Worm (Caenorhabditis elegans) whole organism, L1 larva: Measurements from ENCODE around the gene lin-22.
A peak's percentile ranks its signal among the peaks of the same experiment; 100 is the strongest.

Experiments used
- Y116A8C.19 ChIP-seq: sonication (generic microtip); optimal IDR thresholded peaks from 2 replicates; lab custom pipeline; 2016; ENCODE audit warnings: missing compliant biosample characterization, missing genetic modification characterization, borderline replicate concordance
- aly-2 ChIP-seq: fragments of 150-350 bp; optimal IDR thresholded peaks from 2 replicates; lab custom pipeline; 2014; ENCODE audit warnings: missing biosample characterization, missing genetic modification characterization
- ama-1 ChIP-seq: fragments of 150-350 bp; optimal IDR thresholded peaks from 2 replicates; lab custom pipeline; 2014
- blmp-1 ChIP-seq: fragments of 150-350 bp; optimal IDR thresholded peaks from 2 replicates; lab custom pipeline; 2014; ENCODE audit warnings: missing biosample characterization, missing genetic modification characterization
- ceh-88 ChIP-seq: fragments of 200-800 bp; sonication (Bioruptor generic); IDR thresholded peaks from 2 replicates; pipeline ENCODE4 v1.3.6; 2022; ENCODE audit warnings: missing genetic modification characterization, missing compliant biosample characterization
- ces-1 ChIP-seq: fragments of 150-350 bp; optimal IDR thresholded peaks from 2 replicates; lab custom pipeline; 2014; ENCODE audit warnings: missing biosample characterization, missing genetic modification reagents, missing genetic modification characterization
- efl-1 ChIP-seq, 4 experiments: fragments of 150-350 bp; optimal IDR thresholded peaks in 3 of 4; peaks in 1 of 4; 1 replicate in 1 of 4; 2 replicates in 3 of 4; lab custom pipeline; 2014; ENCODE audit warnings: missing biosample characterization in 2 of 4, missing genetic modification characterization in 2 of 4, missing genetic modification reagents in 2 of 4
- ets-5 ChIP-seq: fragments of 200-800 bp; sonication (Bioruptor generic); IDR thresholded peaks from 2 replicates; pipeline ENCODE4 v1.3.6; 2022; ENCODE audit warnings: missing genetic modification characterization, missing compliant biosample characterization
- grh-1 ChIP-seq: fragments of 200-800 bp; sonication (Bioruptor generic); IDR thresholded peaks from 2 replicates; pipeline ENCODE4 v1.3.6; 2022; ENCODE audit warnings: missing genetic modification reagents, missing genetic modification characterization, missing compliant biosample characterization
- hlh-17 ChIP-seq: fragments of 200-800 bp; sonication (Bioruptor generic); optimal IDR thresholded peaks from 2 replicates; lab custom pipeline; 2018; ENCODE audit warnings: missing genetic modification characterization, mild to moderate bottlenecking, missing compliant biosample characterization, moderate library complexity, borderline replicate concordance
- irx-1 ChIP-seq: sonication (generic microtip); optimal IDR thresholded peaks from 2 replicates; lab custom pipeline; 2016; ENCODE audit warnings: missing genetic modification characterization, missing compliant biosample characterization
- jun-1 ChIP-seq: fragments of 150-350 bp; optimal IDR thresholded peaks from 2 replicates; lab custom pipeline; 2014; ENCODE audit warnings: missing biosample characterization, missing genetic modification reagents, missing genetic modification characterization
- lin-14 ChIP-seq: fragments of 200-800 bp; sonication (Bioruptor generic); optimal IDR thresholded peaks from 2 replicates; lab custom pipeline; 2018; ENCODE audit warnings: mild to moderate bottlenecking, missing genetic modification characterization, moderate library complexity, missing compliant biosample characterization
- lin-15B ChIP-seq: fragments of 150-350 bp; sonication (generic microtip); optimal IDR thresholded peaks from 3 replicates; lab custom pipeline; 2014; ENCODE audit warnings: missing biosample characterization, missing genetic modification characterization
- lsy-2 ChIP-seq, 2 experiments: fragments of 150-350 bp; optimal IDR thresholded peaks; 2 replicates each; lab custom pipeline; 2014; ENCODE audit warnings: missing biosample characterization in 2 of 2, missing genetic modification characterization in 2 of 2
- mdl-1 ChIP-seq, 2 experiments: fragments of 150-350 bp; optimal IDR thresholded peaks; 2 replicates each; lab custom pipeline; 2014 to 2017; ENCODE audit warnings: missing biosample characterization in 2 of 2, missing genetic modification characterization in 2 of 2, inconsistent platforms in 1 of 2
- mef-2 ChIP-seq: fragments of 150-350 bp; optimal IDR thresholded peaks from 2 replicates; lab custom pipeline; 2014; ENCODE audit warnings: missing biosample characterization, missing genetic modification characterization
- mep-1 ChIP-seq: fragments of 150-350 bp; optimal IDR thresholded peaks from 2 replicates; lab custom pipeline; 2014; ENCODE audit warnings: missing biosample characterization, missing genetic modification characterization
- nhr-11 ChIP-seq: fragments of 150-350 bp; optimal IDR thresholded peaks from 2 replicates; lab custom pipeline; 2014; ENCODE audit warnings: missing biosample characterization, missing genetic modification characterization
- nhr-12 ChIP-seq: sonication (generic microtip); optimal IDR thresholded peaks from 2 replicates; lab custom pipeline; 2017; ENCODE audit warnings: missing biosample characterization, missing genetic modification characterization
- nhr-19 ChIP-seq: fragments of 200-800 bp; sonication (Bioruptor generic); conservative IDR thresholded peaks from 2 replicates; pipeline ENCODE4 v1.3.6; 2022; ENCODE audit warnings: missing genetic modification characterization, missing compliant biosample characterization
- nhr-20 ChIP-seq: sonication (generic microtip); optimal IDR thresholded peaks from 2 replicates; lab custom pipeline; 2016; ENCODE audit warnings: mild to moderate bottlenecking, missing genetic modification characterization, missing compliant biosample characterization
- nhr-28 ChIP-seq: fragments of 150-350 bp; optimal IDR thresholded peaks from 2 replicates; lab custom pipeline; 2014; ENCODE audit warnings: missing biosample characterization, missing genetic modification characterization
- nhr-47 ChIP-seq: sonication (generic microtip); optimal IDR thresholded peaks from 2 replicates; lab custom pipeline; 2016; ENCODE audit warnings: mild to moderate bottlenecking, missing genetic modification characterization, moderate library complexity, missing compliant biosample characterization
- nhr-71 ChIP-seq: sonication (generic microtip); optimal IDR thresholded peaks from 2 replicates; lab custom pipeline; 2016; ENCODE audit warnings: mild to moderate bottlenecking, missing genetic modification characterization, moderate library complexity, missing compliant biosample characterization
- nhr-84 ChIP-seq: sonication (generic microtip); optimal IDR thresholded peaks from 2 replicates; lab custom pipeline; 2017; ENCODE audit warnings: missing biosample characterization, missing genetic modification characterization
- nhr-85 ChIP-seq: sonication (generic microtip); peaks from one replicate; lab custom pipeline; 2016; ENCODE audit warnings: missing genetic modification characterization, inconsistent platforms, missing compliant biosample characterization
- rnt-1 ChIP-seq: sonication (generic microtip); optimal IDR thresholded peaks from 2 replicates; lab custom pipeline; 2016; ENCODE audit warnings: mild to moderate bottlenecking, missing genetic modification characterization, moderate library complexity, missing compliant biosample characterization
- snu-23 ChIP-seq: sonication (generic microtip); optimal IDR thresholded peaks from 2 replicates; lab custom pipeline; 2016; ENCODE audit warnings: missing genetic modification characterization, missing compliant biosample characterization
- sup-37 ChIP-seq: fragments of 200-800 bp; sonication (Bioruptor generic); optimal IDR thresholded peaks from 2 replicates; lab custom pipeline; 2018; ENCODE audit warnings: mild to moderate bottlenecking, missing genetic modification characterization, missing compliant biosample characterization
- tbx-2 ChIP-seq: sonication (generic microtip); optimal IDR thresholded peaks from 2 replicates; lab custom pipeline; 2016; ENCODE audit warnings: missing genetic modification characterization, missing compliant biosample characterization
- unc-130 ChIP-seq: fragments of 150-350 bp; optimal IDR thresholded peaks from 2 replicates; lab custom pipeline; 2017; ENCODE audit warnings: missing biosample characterization, missing genetic modification characterization, inconsistent platforms
- unc-62 ChIP-seq: fragments of 150-350 bp; optimal IDR thresholded peaks from 2 replicates; lab custom pipeline; 2014; ENCODE audit warnings: missing biosample characterization, missing genetic modification reagents, missing genetic modification characterization
- xbp-1 ChIP-seq: sonication (generic microtip); optimal IDR thresholded peaks from 2 replicates; lab custom pipeline; 2016; ENCODE audit warnings: missing genetic modification characterization, missing compliant biosample characterization

Gene lin-22

DNA sequence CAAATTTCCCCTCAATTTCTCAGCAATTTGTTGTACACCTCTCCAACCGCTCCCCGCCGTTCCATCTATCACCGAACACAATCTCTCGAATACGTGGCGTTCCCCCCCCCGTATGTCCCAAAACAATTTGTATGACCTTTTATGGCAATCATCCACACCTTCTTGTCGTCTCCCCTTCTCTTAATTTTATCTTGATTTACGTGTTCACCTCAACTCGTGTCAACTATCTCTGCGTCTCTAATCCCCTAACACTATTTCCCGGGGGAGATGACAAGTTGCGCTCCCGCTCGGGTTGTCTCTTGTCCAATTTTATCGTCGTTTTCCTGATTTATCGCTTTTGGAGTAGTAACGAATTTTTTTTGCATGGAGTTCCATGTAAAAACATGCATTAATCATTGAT, 4.9 kb upstream of the lin-22 start:
- peak; percentile 63 for TF ChIP-seq blmp-1 (tag; lab: Kevin White, UChicago)
- TF ChIP-seq nhr-85 (tag; lab: Kevin White, UChicago), result peak; percentile 79
- TF ChIP-seq rnt-1, result peak; percentile 35
- TF ChIP-seq lin-15B (tag; lab: Kevin White, UChicago), result no peak
- TF ChIP-seq ama-1 (lab: Kevin White, UChicago), result no peak
- TF ChIP-seq snu-23 (GFP tag; lab: Kevin White, UChicago), result peak; percentile 2
- TF ChIP-seq irx-1, result no peak
- peak; percentile 31 for TF ChIP-seq mep-1 (tag; lab: Kevin White, UChicago)
- TF ChIP-seq lin-14, result peak; percentile 73

DNA sequence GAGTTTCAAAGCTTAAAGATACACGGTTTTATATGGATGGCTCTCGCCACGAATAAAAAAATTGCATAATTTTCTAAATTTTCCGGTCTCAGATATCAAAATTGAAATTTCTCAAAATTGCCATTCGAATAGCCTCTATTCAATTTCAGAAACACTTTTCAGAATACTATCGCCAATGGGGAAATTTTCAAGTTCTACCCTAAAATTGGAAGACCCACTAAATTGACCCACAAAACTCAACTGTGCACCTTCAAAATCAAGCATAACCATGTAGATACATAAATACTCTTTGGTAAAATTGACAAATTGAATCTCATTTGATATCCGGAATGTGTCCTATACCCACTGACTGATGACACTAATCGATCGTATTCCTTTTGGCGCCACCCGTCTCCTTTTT, 3.3 kb upstream of the lin-22 start:
- TF ChIP-seq nhr-11 (tag; lab: Kevin White, UChicago) (no peak), hlh-17 (GFP tag; lab: Kevin White, UChicago) (no peak), ceh-88 (GFP tag; lab: Robert Waterston, UW) (no peak), nhr-85 (tag; lab: Kevin White, UChicago) (peak; percentile 60)

ce11 chrIV:3018588-3018987, 950 bp upstream of the lin-22 start:
- TF ChIP-seq grh-1 (GFP tag; lab: Robert Waterston, UW), result no peak
- TF ChIP-seq lsy-2 (tag; optimal IDR thresholded peaks at IDR 0.05; lab: Kevin White, UChicago), result peak in 1 of 2 experiments; percentile 68

ce11 chrIV:3025874-3026609, 6.5 kb downstream of the lin-22 start:
- TF ChIP-seq aly-2 (tag; lab: Kevin White, UChicago), result no peak
- peak in 1 of 2 experiments; percentile 44 for TF ChIP-seq mdl-1 (tag; optimal IDR thresholded peaks at IDR 0.05; lab: Kevin White, UChicago)
- TF ChIP-seq rnt-1, result peak; percentile 89
- TF ChIP-seq mef-2 (tag; lab: Kevin White, UChicago), result peak; percentile 97
- peak; percentile 32 for TF ChIP-seq nhr-20 (tag; lab: Kevin White, UChicago)
- peak in 1 of 2 experiments; percentile 18 for TF ChIP-seq efl-1 (optimal IDR thresholded peaks at IDR 0.05; lab: Kevin White, UChicago)
- peak in 1 of 2 experiments; percentile 45 for TF ChIP-seq efl-1 (GFP tag; optimal IDR thresholded peaks at IDR 0.05 in 1 of 2; lab: Kevin White, UChicago)
- TF ChIP-seq nhr-47, result no peak
- no peak for TF ChIP-seq sup-37
- peak; percentile 11 to 58 for TF ChIP-seq lsy-2 (tag; optimal IDR thresholded peaks at IDR 0.05; lab: Kevin White, UChicago)
- no peak for TF ChIP-seq ama-1 (lab: Kevin White, UChicago)
- TF ChIP-seq nhr-85 (tag; lab: Kevin White, UChicago), result no peak
- no peak for TF ChIP-seq ets-5 (GFP tag; lab: Robert Waterston, UW)
- TF ChIP-seq jun-1 (tag; lab: Kevin White, UChicago), result no peak
- no peak for TF ChIP-seq nhr-28
- peak; percentile 6 for TF ChIP-seq xbp-1 (tag; lab: Kevin White, UChicago)
- peak; percentile 45 for TF ChIP-seq lin-14
- peak; percentile 29 for TF ChIP-seq snu-23 (GFP tag; lab: Kevin White, UChicago)
- TF ChIP-seq unc-62 (GFP tag; lab: Kevin White, UChicago), result no peak
- no peak for TF ChIP-seq tbx-2 (tag; lab: Kevin White, UChicago)
- TF ChIP-seq ces-1 (GFP tag; lab: Kevin White, UChicago), result no peak
- peak; percentile 84 for TF ChIP-seq nhr-71 (tag; lab: Kevin White, UChicago)
- peak; percentile 72 for TF ChIP-seq unc-130 (tag; lab: Kevin White, UChicago)
- no peak for TF ChIP-seq Y116A8C.19 (tag; lab: Kevin White, UChicago)
- TF ChIP-seq nhr-12, result no peak
- peak; percentile 64 for TF ChIP-seq nhr-19 (GFP tag; lab: Robert Waterston, UW)
- TF ChIP-seq nhr-84 (tag; lab: Kevin White, UChicago), result no peak
- no peak for TF ChIP-seq lin-15B (tag; lab: Kevin White, UChicago)
